Fruit fly (Drosophila melanogaster) whole organism, embryonic: Measurements from ENCODE around the gene Gorab.

Experiments
- Dll ChIP-seq: fragments of 200-800 bp; sonication (Bioruptor generic); IDR thresholded peaks from 4 replicates; pipeline ENCODE4 v1.3.6; 2022; ENCODE audit warnings: missing biosample characterization, missing genetic modification characterization; ENCODE audit not compliant: partially characterized antibody
- ara ChIP-seq: fragments of 200-800 bp; sonication (Bioruptor generic); IDR thresholded peaks from 2 replicates; pipeline ENCODE4 v1.3.6; 2022; ENCODE audit warnings: missing biosample characterization, missing genetic modification characterization
- wor ChIP-seq: fragments of 200-800 bp; sonication (Bioruptor generic); IDR thresholded peaks from 2 replicates; pipeline ENCODE4 v1.3.6; 2022; ENCODE audit warnings: missing biosample characterization, missing genetic modification characterization

- TF ChIP-seq Dll (no peak), wor (GFP tag; lab: Robert Waterston, UW) (no peak), ara (GFP tag; lab: Robert Waterston, UW) (no peak)
Observed at dm6 chr3L:17401411-17401810, 27.2 kb downstream of the Gorab start.
